Fruit fly (Drosophila melanogaster): ENCODE data around the gene Efa6.

Gene Efa6

dm6 chr3R:22584582-22584981, 3.0 kb upstream of the Efa6 start, which contains the start of the genes CG33107 and CG6937 (continued):
- TF ChIP-seq MBD-R2 (GFP tag; IDR thresholded peaks at IDR 0.05) (peak; percentile 83), MTF-1 (GFP tag; optimal IDR thresholded peaks at IDR 0.05; ENCODE audit: borderline replicate concordance) (no peak), nau (GFP tag; optimal IDR thresholded peaks at IDR 0.05) (no peak), hkb (optimal IDR thresholded peaks at IDR 0.05) (peak; percentile 21), hkb (GFP tag; IDR thresholded peaks at IDR 0.05) (no peak), btn (GFP tag; optimal IDR thresholded peaks at IDR 0.05) (no peak), CG11696 (GFP tag; IDR thresholded peaks at IDR 0.05) (no peak), CG7556 (GFP tag; optimal IDR thresholded peaks at IDR 0.05) (no peak), Dbx (GFP tag; IDR thresholded peaks at IDR 0.05) (no peak), CG11695 (GFP tag; IDR thresholded peaks at IDR 0.05) (no peak), lov (optimal IDR thresholded peaks at IDR 0.05) (no peak), lov (GFP tag; IDR thresholded peaks at IDR 0.05) (no peak), crp (GFP tag; optimal IDR thresholded peaks at IDR 0.05) (no peak)

dm6 chr3R:22586525-22586924, 1.0 kb upstream of the Efa6 start, which contains the start of gene btn:
Gene btn (minus strand): TSS chr3R:22586625.
- TF ChIP-seq CG43689 (GFP tag; IDR thresholded peaks at IDR 0.05) (no peak), unc-4 (GFP tag; IDR thresholded peaks at IDR 0.05; ENCODE audit: partially characterized antibody) (no peak), gsb-n (tag; optimal IDR thresholded peaks at IDR 0.05) (no peak), Pdp1 (GFP tag; optimal IDR thresholded peaks at IDR 0.05) (peak in 1 of 2 experiments; percentile 12), Fer1 (GFP tag; optimal IDR thresholded peaks at IDR 0.05) (no peak), eyg (GFP tag; optimal IDR thresholded peaks at IDR 0.05) (no peak), lola (GFP tag; optimal IDR thresholded peaks at IDR 0.05) (no peak), D19B (GFP tag; optimal IDR thresholded peaks at IDR 0.05) (no peak), MBD-R2 (GFP tag; IDR thresholded peaks at IDR 0.05) (no peak), Dip2 (GFP tag; IDR thresholded peaks at IDR 0.05) (no peak), Ptx1 (GFP tag; IDR thresholded peaks at IDR 0.05) (no peak), twi (tag; optimal IDR thresholded peaks at IDR 0.05) (peak; percentile 84)

dm6 chr3R:22588756-22589155, 1.2 kb downstream of the Efa6 start:
- TF ChIP-seq grau (tag; optimal IDR thresholded peaks at IDR 0.05) (peak; percentile 79), gem (tag; optimal IDR thresholded peaks at IDR 0.05) (peak; percentile 6), sens (GFP tag) (peak; percentile 83), CG2120 (GFP tag; optimal IDR thresholded peaks at IDR 0.05) (peak; percentile 5), Pdp1 (GFP tag; optimal IDR thresholded peaks at IDR 0.05) (peak in 1 of 2 experiments; percentile 66), her (GFP tag; optimal IDR thresholded peaks at IDR 0.05) (no peak)

dm6 chr3R:22589311-22589710, 1.8 kb downstream of the Efa6 start:
- peak; percentile 44 for TF ChIP-seq CG2202 (tag; optimal IDR thresholded peaks at IDR 0.05)
- peak; percentile 51 for TF ChIP-seq crol (GFP tag; IDR thresholded peaks at IDR 0.05)
- TF ChIP-seq CG6765 (GFP tag; optimal IDR thresholded peaks at IDR 0.05): peak; percentile 21
- no peak for TF ChIP-seq cato (GFP tag; optimal IDR thresholded peaks at IDR 0.05; ENCODE audit: borderline replicate concordance)
- TF ChIP-seq Tbp (GFP tag; optimal IDR thresholded peaks at IDR 0.05): no peak
- peak; percentile 5 for TF ChIP-seq CG7839 (tag; optimal IDR thresholded peaks at IDR 0.05)
- peak; percentile 74 for TF ChIP-seq wek (GFP tag; optimal IDR thresholded peaks at IDR 0.05)
- peak; percentile 50 for TF ChIP-seq CrebB (tag; optimal IDR thresholded peaks at IDR 0.05)
- peak; percentile 1 for TF ChIP-seq CG13296 (GFP tag; optimal IDR thresholded peaks at IDR 0.05)
- peak; percentile 69 for TF ChIP-seq gsb-n (tag; optimal IDR thresholded peaks at IDR 0.05)
- peak; percentile 25 for TF ChIP-seq CG15011 (GFP tag; optimal IDR thresholded peaks at IDR 0.05)
- TF ChIP-seq run (tag; optimal IDR thresholded peaks at IDR 0.05): peak; percentile 16
- peak; percentile 16 for TF ChIP-seq CG10654 (GFP tag; optimal IDR thresholded peaks at IDR 0.05)
- TF ChIP-seq CG6654 (GFP tag; optimal IDR thresholded peaks at IDR 0.05): peak; percentile 13
- TF ChIP-seq sc (optimal IDR thresholded peaks at IDR 0.05): no peak
- TF ChIP-seq sc (GFP tag; optimal IDR thresholded peaks at IDR 0.05): peak; percentile 47
- 0 out of 3 replicates have a peak, but pooled peaks have one; percentile 10 for TF ChIP-seq zfh1 (GFP tag; IDR thresholded peaks at IDR 0.05)
- peak; percentile 57 for TF ChIP-seq sens (GFP tag)
- peak; percentile 65 for TF ChIP-seq CG1529 (GFP tag; optimal IDR thresholded peaks at IDR 0.05)
- peak; percentile 30 for TF ChIP-seq CG10209 (GFP tag; optimal IDR thresholded peaks at IDR 0.05)
- TF ChIP-seq CG3726 (GFP tag; IDR thresholded peaks at IDR 0.05): no peak
